Worm (Caenorhabditis elegans): ENCODE measurements around the gene acl-7.

acl-7 gene

DNA sequence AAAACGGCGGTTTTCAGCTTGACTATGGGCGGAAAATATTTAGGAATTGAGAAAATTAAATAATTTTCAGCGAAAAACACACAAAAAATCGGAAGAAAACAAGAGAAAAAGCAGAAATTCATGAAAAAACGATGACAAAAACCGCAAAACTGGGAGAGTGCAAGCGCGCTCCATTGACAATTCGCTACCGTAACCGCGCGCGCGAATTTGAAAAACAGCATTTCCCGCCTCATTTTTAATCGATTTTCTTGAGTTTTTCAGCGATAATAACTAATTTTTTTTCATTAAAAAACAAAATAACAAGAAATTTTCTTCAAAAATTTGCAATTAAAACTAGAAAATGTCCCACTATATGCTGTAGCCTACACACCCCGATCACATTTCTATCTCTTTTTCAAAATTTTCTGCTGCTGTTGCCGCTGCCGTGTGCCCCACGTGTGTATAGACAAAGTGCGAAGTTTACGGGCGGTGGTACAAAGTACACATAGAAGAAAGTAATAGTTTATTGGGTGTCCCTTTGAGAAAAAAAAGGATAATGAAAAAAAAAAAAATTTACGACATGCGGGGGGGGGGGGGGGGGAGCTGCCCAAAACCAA lies 16.2 kb downstream of the acl-7 start (continued):
- no peak for TF ChIP-seq unc-62 (GFP tag; optimal IDR thresholded peaks at IDR 0.05)
- no peak for TF ChIP-seq lin-13 (GFP tag; optimal IDR thresholded peaks at IDR 0.05)
- no peak for TF ChIP-seq sptf-1 (tag; optimal IDR thresholded peaks at IDR 0.05)
- peak; percentile 61 for TF ChIP-seq snu-23 (GFP tag; optimal IDR thresholded peaks at IDR 0.05)
- no peak for TF ChIP-seq hlh-4 (tag; optimal IDR thresholded peaks at IDR 0.05)
- peak; percentile 6 for TF ChIP-seq nhr-90 (tag; optimal IDR thresholded peaks at IDR 0.05; ENCODE audit: poor library complexity)
- peak; percentile 53 for TF ChIP-seq unc-130 (tag; optimal IDR thresholded peaks at IDR 0.05)
- TF ChIP-seq nhr-47 (tag; optimal IDR thresholded peaks at IDR 0.05): peak; percentile 37
- no peak for TF ChIP-seq nhr-84 (tag; optimal IDR thresholded peaks at IDR 0.05)
- TF ChIP-seq nhr-19 (GFP tag; conservative IDR thresholded peaks at IDR 0.05): peak; percentile 57
- no peak for TF ChIP-seq hpl-2 (GFP tag; optimal IDR thresholded peaks at IDR 0.05)
- no peak for TF ChIP-seq unc-86 (tag; optimal IDR thresholded peaks at IDR 0.05)
- TF ChIP-seq aha-1 (tag; optimal IDR thresholded peaks at IDR 0.05): no peak
- TF ChIP-seq zip-4 (GFP tag; optimal IDR thresholded peaks at IDR 0.05): no peak
- TF ChIP-seq nhr-77 (tag; optimal IDR thresholded peaks at IDR 0.05): no peak
- no peak for TF ChIP-seq unc-30 (tag; optimal IDR thresholded peaks at IDR 0.05)
- no peak for TF ChIP-seq jun-1 (tag; optimal IDR thresholded peaks at IDR 0.05)
- TF ChIP-seq vab-15 (tag; optimal IDR thresholded peaks at IDR 0.05): no peak
- no peak for TF ChIP-seq nhr-12 (tag; optimal IDR thresholded peaks at IDR 0.05)
- TF ChIP-seq snpc-4 (tag; optimal IDR thresholded peaks at IDR 0.05): no peak
- TF ChIP-seq lir-3 (tag; optimal IDR thresholded peaks at IDR 0.05; ENCODE audit: poor library complexity): no peak
- no peak for TF ChIP-seq sup-37 (GFP tag; optimal IDR thresholded peaks at IDR 0.05)
- no peak for TF ChIP-seq unc-98 (GFP tag; IDR thresholded peaks at IDR 0.05)
- peak; percentile 63 for TF ChIP-seq tbx-2 (tag; optimal IDR thresholded peaks at IDR 0.05)
- TF ChIP-seq elt-2 (tag; optimal IDR thresholded peaks at IDR 0.05): no peak
- no peak for TF ChIP-seq mef-2 (tag; optimal IDR thresholded peaks at IDR 0.05)
- peak; percentile 83 for TF ChIP-seq nhr-20 (tag; optimal IDR thresholded peaks at IDR 0.05)
- no peak for TF ChIP-seq egl-13 (tag; optimal IDR thresholded peaks at IDR 0.05)
- no peak for TF ChIP-seq ceh-90 (tag; optimal IDR thresholded peaks at IDR 0.05)
- TF ChIP-seq lin-39 (tag; optimal IDR thresholded peaks at IDR 0.05): no peak
- TF ChIP-seq lin-35 (GFP tag; optimal IDR thresholded peaks at IDR 0.05): peak; percentile 14 to 36
- no peak for TF ChIP-seq fkh-4 (tag; optimal IDR thresholded peaks at IDR 0.05; ENCODE audit: borderline replicate concordance)
- TF ChIP-seq mdl-1 (tag; optimal IDR thresholded peaks at IDR 0.05): peak in 1 of 2 experiments; percentile 83

DNA sequence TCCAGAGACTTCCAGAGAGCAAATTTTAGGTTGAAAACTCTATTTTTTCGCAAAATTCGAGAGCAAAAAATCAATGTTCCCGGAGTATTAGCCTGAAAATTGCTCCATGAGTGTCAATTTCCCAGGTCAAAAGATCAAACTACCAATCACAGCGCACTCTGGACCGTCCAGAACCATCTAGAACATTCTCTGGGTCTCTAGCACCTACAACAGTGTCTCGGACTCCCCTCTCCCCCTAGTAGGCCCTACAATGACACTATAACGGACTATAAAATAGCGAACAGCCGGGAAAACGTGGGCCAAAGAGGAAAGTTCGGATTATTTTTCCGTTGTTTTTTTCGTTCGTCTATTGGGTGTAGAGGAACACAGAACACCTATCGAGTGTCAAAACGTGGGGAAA lies 16.9 kb downstream of the acl-7 start:
- TF ChIP-seq nhr-71 (tag; optimal IDR thresholded peaks at IDR 0.05) (no peak), efl-1 (optimal IDR thresholded peaks at IDR 0.05) (no peak), efl-1 (GFP tag; optimal IDR thresholded peaks at IDR 0.05 in 1 of 2) (no peak), nhr-47 (tag; optimal IDR thresholded peaks at IDR 0.05) (no peak), dpl-1 (GFP tag; optimal IDR thresholded peaks at IDR 0.05) (no peak), ets-5 (GFP tag; IDR thresholded peaks at IDR 0.05) (no peak), nhr-237 (tag; optimal IDR thresholded peaks at IDR 0.05) (no peak), snu-23 (GFP tag; optimal IDR thresholded peaks at IDR 0.05) (no peak), pqm-1 (tag; optimal IDR thresholded peaks at IDR 0.05) (no peak), grh-1 (GFP tag; IDR thresholded peaks at IDR 0.05) (no peak), lin-15B (tag; optimal IDR thresholded peaks at IDR 0.05) (no peak), sup-37 (GFP tag; optimal IDR thresholded peaks at IDR 0.05) (no peak), isw-1 (GFP tag; IDR thresholded peaks at IDR 0.05) (no peak), F16B12.6 (tag; optimal IDR thresholded peaks at IDR 0.05) (no peak), ceh-63 (GFP tag; optimal IDR thresholded peaks at IDR 0.05) (no peak), swsn-7 (tag; optimal IDR thresholded peaks at IDR 0.05) (no peak), mef-2 (tag; optimal IDR thresholded peaks at IDR 0.05) (no peak)
